Worm (Caenorhabditis elegans) whole organism, L2 larva: ENCODE results near the gene nceh-1.

Experiments
- R02D3.7 ChIP-seq: fragments of 150-350 bp; optimal IDR thresholded peaks from 2 replicates; lab custom pipeline; 2014; ENCODE audit warnings: missing biosample characterization, missing genetic modification characterization
- ZK546.5 ChIP-seq: sonication (generic microtip); optimal IDR thresholded peaks from 2 replicates; lab custom pipeline; 2017; ENCODE audit warnings: missing biosample characterization, missing genetic modification characterization
- lin-39 ChIP-seq: fragments of 150-350 bp; optimal IDR thresholded peaks from 2 replicates; lab custom pipeline; 2014; ENCODE audit warnings: missing biosample characterization, missing genetic modification reagents, missing genetic modification characterization
- nhr-11 ChIP-seq: fragments of 150-350 bp; optimal IDR thresholded peaks from 2 replicates; lab custom pipeline; 2014; ENCODE audit warnings: missing biosample characterization, missing genetic modification characterization
- nhr-237 ChIP-seq: fragments of 150-350 bp; optimal IDR thresholded peaks from 2 replicates; lab custom pipeline; 2014; ENCODE audit warnings: missing biosample characterization, missing genetic modification characterization
- skn-1 ChIP-seq: sonication (generic microtip); optimal IDR thresholded peaks from 2 replicates; lab custom pipeline; 2017; ENCODE audit warnings: missing biosample characterization, missing genetic modification characterization
- sma-3 ChIP-seq: sonication (generic microtip); optimal IDR thresholded peaks from 2 replicates; lab custom pipeline; 2016; ENCODE audit warnings: missing genetic modification reagents, missing genetic modification characterization, missing compliant biosample characterization
- snpc-4 ChIP-seq: fragments of 150-350 bp; optimal IDR thresholded peaks from 2 replicates; lab custom pipeline; 2014; ENCODE audit warnings: missing biosample characterization, missing genetic modification characterization
- unc-55 ChIP-seq: fragments of 150-350 bp; sonication (generic microtip); optimal IDR thresholded peaks from 3 replicates; lab custom pipeline; 2014; ENCODE audit warnings: missing biosample characterization, missing genetic modification reagents, missing genetic modification characterization
- unc-62 ChIP-seq: fragments of 150-350 bp; optimal IDR thresholded peaks from 2 replicates; lab custom pipeline; 2014; ENCODE audit warnings: missing biosample characterization, missing genetic modification reagents, missing genetic modification characterization

ce11 chrV:19402855-19403254 lies 25.6 kb downstream of the nceh-1 start, which contains the start of gene C25F9.12:
- TF ChIP-seq skn-1 (tag; lab: Kevin White, UChicago) = no peak
- no peak for TF ChIP-seq unc-55 (GFP tag; lab: Kevin White, UChicago)
- TF ChIP-seq sma-3 = no peak
- TF ChIP-seq ZK546.5 (tag; lab: Kevin White, UChicago) = no peak
- TF ChIP-seq snpc-4 (tag; lab: Kevin White, UChicago) = no peak
- no peak for TF ChIP-seq lin-39 (tag; lab: Kevin White, UChicago)
- no peak for TF ChIP-seq unc-62 (GFP tag; lab: Kevin White, UChicago)
- no peak for TF ChIP-seq R02D3.7 (tag; lab: Kevin White, UChicago)
- no peak for TF ChIP-seq nhr-237
- no peak for TF ChIP-seq nhr-11 (tag; lab: Kevin White, UChicago)
